Fruit fly (Drosophila melanogaster) whole organism, embryonic: ENCODE results near the gene Ythdf.

ENCODE experiments used
- CG1024 ChIP-seq: fragments of 200-800 bp; sonication (Bioruptor generic); IDR thresholded peaks from 2 replicates; pipeline ENCODE4 v1.3.6; 2022; ENCODE audit warnings: missing biosample characterization, missing genetic modification characterization
- CG11085 ChIP-seq: fragments of 200-800 bp; sonication (Bioruptor generic); IDR thresholded peaks from 2 replicates; pipeline ENCODE4 v1.3.6; 2022; ENCODE audit warnings: missing biosample characterization, missing genetic modification characterization
- CG11247 ChIP-seq: fragments of 200-800 bp; sonication (Bioruptor generic); IDR thresholded peaks from 2 replicates; pipeline ENCODE4 v1.3.6; 2022; ENCODE audit warnings: missing biosample characterization, missing genetic modification characterization
- CG12155 ChIP-seq: fragments of 200-800 bp; sonication (Bioruptor generic); optimal IDR thresholded peaks from 3 replicates; lab custom pipeline; 2016; ENCODE audit warnings: missing biosample characterization, missing genetic modification characterization
- CG13123 ChIP-seq: fragments of 200-800 bp; sonication (Bioruptor generic); optimal IDR thresholded peaks from 2 replicates; lab custom pipeline; 2016; ENCODE audit warnings: missing biosample characterization, missing genetic modification characterization
- CG13287 ChIP-seq: fragments of 200-800 bp; sonication (Bioruptor generic); IDR thresholded peaks from 2 replicates; pipeline ENCODE4 v1.3.6; 2022; ENCODE audit warnings: missing biosample characterization, missing genetic modification characterization; ENCODE audit not compliant: partially characterized antibody
- CG14710 ChIP-seq: fragments of 200-800 bp; sonication (Bioruptor generic); optimal IDR thresholded peaks from 3 replicates; lab custom pipeline; 2019; ENCODE audit warnings: missing biosample characterization, mild to moderate bottlenecking, missing genetic modification characterization, moderate library complexity
- CG16815 ChIP-seq: fragments of 200-800 bp; sonication (Bioruptor generic); optimal IDR thresholded peaks from 3 replicates; lab custom pipeline; 2017; ENCODE audit warnings: missing biosample characterization, mild to moderate bottlenecking, missing genetic modification characterization
- CG30020 ChIP-seq: fragments of 200-800 bp; optimal IDR thresholded peaks from 2 replicates; lab custom pipeline; 2019; ENCODE audit warnings: missing biosample characterization, mild to moderate bottlenecking, missing genetic modification characterization, moderate library complexity
- CG3065 ChIP-seq: fragments of 200-800 bp; sonication (Bioruptor generic); optimal IDR thresholded peaks from 2 replicates; lab custom pipeline; 2016; ENCODE audit warnings: missing biosample characterization, missing genetic modification characterization
- CG31388 ChIP-seq: fragments of 200-800 bp; sonication (Bioruptor generic); optimal IDR thresholded peaks from 2 replicates; lab custom pipeline; 2016; ENCODE audit warnings: missing biosample characterization, missing genetic modification characterization
- CG3995 ChIP-seq: fragments of 200-800 bp; sonication (Bioruptor generic); optimal IDR thresholded peaks from 3 replicates; lab custom pipeline; 2016; ENCODE audit warnings: missing biosample characterization, missing genetic modification characterization
- CG7372 ChIP-seq: fragments of 200-800 bp; sonication (Bioruptor generic); IDR thresholded peaks from 2 replicates; pipeline ENCODE4 v1.3.6; 2022; ENCODE audit warnings: missing biosample characterization, missing genetic modification characterization
- CG8478 ChIP-seq: fragments of >200 bp; optimal IDR thresholded peaks from 2 replicates; lab custom pipeline; 2018
- CG9932 ChIP-seq: fragments of 200-800 bp; sonication (Bioruptor generic); IDR thresholded peaks from 2 replicates; pipeline ENCODE4 v1.3.6; 2022; ENCODE audit warnings: missing biosample characterization, missing genetic modification characterization
- D ChIP-seq, 2 experiments: fragments of 200-800 bp in 1 of 2; fragments of >200 bp in 1 of 2; sonication (Bioruptor generic) in 1 of 2; optimal IDR thresholded peaks; 2 replicates in 1 of 2; 3 replicates in 1 of 2; lab custom pipeline; 2017; ENCODE audit warnings: mild to moderate bottlenecking in 1 of 2, missing biosample characterization in 1 of 2, missing genetic modification characterization in 1 of 2, missing genetic modification reagents in 1 of 2
- Dip2 ChIP-seq: fragments of 200-800 bp; sonication (Bioruptor generic); IDR thresholded peaks from 2 replicates; pipeline ENCODE4 v1.3.6; 2022; ENCODE audit warnings: missing biosample characterization, missing genetic modification characterization
- E2f2 ChIP-seq: fragments of 200-800 bp; sonication (Bioruptor generic); IDR thresholded peaks from 2 replicates; pipeline ENCODE4 v1.3.6; 2022; ENCODE audit warnings: missing biosample characterization, missing genetic modification characterization
- Hand ChIP-seq: fragments of 200-800 bp; sonication (Bioruptor generic); optimal IDR thresholded peaks from 2 replicates; lab custom pipeline; 2017; ENCODE audit warnings: mild to moderate bottlenecking, missing biosample characterization, missing genetic modification reagents, missing genetic modification characterization
- Hr3 ChIP-seq: fragments of 200-800 bp; sonication (Bioruptor generic); optimal IDR thresholded peaks from 3 replicates; lab custom pipeline; 2016; ENCODE audit warnings: missing biosample characterization, missing genetic modification characterization
- Hr78 ChIP-seq, 2 experiments: fragments of 200-800 bp in 1 of 2; fragments of >200 bp in 1 of 2; sonication (Bioruptor generic) in 1 of 2; optimal IDR thresholded peaks; 2 replicates each; lab custom pipeline; 2017 to 2019; ENCODE audit warnings: missing biosample characterization in 2 of 2, missing genetic modification characterization in 2 of 2, mild to moderate bottlenecking in 1 of 2, moderate library complexity in 1 of 2
- MBD-R2 ChIP-seq: fragments of 200-800 bp; sonication (Bioruptor generic); IDR thresholded peaks from 2 replicates; pipeline ENCODE4 v1.3.6; 2022; ENCODE audit warnings: missing biosample characterization, missing genetic modification characterization
- Nf-YA ChIP-seq: fragments of 200-800 bp; sonication (Bioruptor generic); IDR thresholded peaks from 2 replicates; pipeline ENCODE4 v1.3.6; 2022; ENCODE audit warnings: missing biosample characterization, missing genetic modification characterization
- Pdp1 ChIP-seq, 2 experiments: fragments of 200-800 bp; sonication (Bioruptor generic); optimal IDR thresholded peaks; 3 replicates each; lab custom pipeline; 2016; ENCODE audit warnings: missing biosample characterization in 2 of 2, missing genetic modification characterization in 2 of 2, mild to moderate bottlenecking in 1 of 2, moderate library complexity in 1 of 2
- Taf1 ChIP-seq: fragments of 200-800 bp; sonication (Bioruptor generic); IDR thresholded peaks from 2 replicates; pipeline ENCODE4 v1.3.6; 2022; ENCODE audit warnings: missing biosample characterization, missing genetic modification characterization
- YL-1 ChIP-seq: fragments of 200-800 bp; sonication (Bioruptor generic); optimal IDR thresholded peaks from 3 replicates; lab custom pipeline; 2017; ENCODE audit warnings: missing biosample characterization, mild to moderate bottlenecking, missing genetic modification characterization
- al ChIP-seq: fragments of 200-800 bp; sonication (Bioruptor generic); IDR thresholded peaks from 2 replicates; pipeline ENCODE4 v1.3.6; 2022; ENCODE audit warnings: missing biosample characterization, missing genetic modification characterization
- bbx ChIP-seq: fragments of 200-800 bp; sonication (Bioruptor generic); IDR thresholded peaks from 2 replicates; pipeline ENCODE4 v1.3.6; 2022; ENCODE audit warnings: missing biosample characterization, missing genetic modification characterization; ENCODE audit not compliant: partially characterized antibody
- dysf ChIP-seq: fragments of 200-800 bp; sonication (Bioruptor generic); IDR thresholded peaks from 3 replicates; pipeline ENCODE4 v1.3.6; 2022; ENCODE audit warnings: missing biosample characterization, missing genetic modification characterization
- ftz-f1 ChIP-seq: fragments of 200-800 bp; sonication (Bioruptor generic); optimal IDR thresholded peaks from 2 replicates; lab custom pipeline; 2016; ENCODE audit warnings: missing biosample characterization, missing genetic modification characterization
- gfzf ChIP-seq: fragments of 200-800 bp; sonication (Bioruptor generic); optimal IDR thresholded peaks from 2 replicates; lab custom pipeline; 2016; ENCODE audit warnings: missing biosample characterization, mild to moderate bottlenecking, missing genetic modification characterization, moderate library complexity
- grau ChIP-seq: fragments of 200-800 bp; optimal IDR thresholded peaks from 3 replicates; lab custom pipeline; 2019; ENCODE audit warnings: missing biosample characterization, mild to moderate bottlenecking, missing genetic modification characterization, moderate library complexity
- hkb ChIP-seq, 2 experiments: fragments of 200-800 bp in 1 of 2; fragments of >200 bp in 1 of 2; sonication (Bioruptor generic) in 1 of 2; IDR thresholded peaks in 1 of 2; optimal IDR thresholded peaks in 1 of 2; 2 replicates each; pipeline versions ENCODE4 v1.3.6 to Lab custom; 2017 to 2022; ENCODE audit warnings: missing biosample characterization in 1 of 2, missing genetic modification characterization in 1 of 2
- hth ChIP-seq: fragments of >200 bp; optimal IDR thresholded peaks from 2 replicates; lab custom pipeline; 2017; ENCODE audit warnings: inconsistent platforms
- jigr1 ChIP-seq: fragments of 200-800 bp; sonication (Bioruptor generic); IDR thresholded peaks from 3 replicates; pipeline ENCODE4 v1.3.6; 2022; ENCODE audit warnings: missing biosample characterization, missing genetic modification characterization
- kay ChIP-seq: fragments of 200-800 bp; sonication (Bioruptor generic); optimal IDR thresholded peaks from 2 replicates; lab custom pipeline; 2016; ENCODE audit warnings: missing biosample characterization, missing genetic modification characterization
- lov ChIP-seq, 2 experiments: fragments of 200-800 bp in 1 of 2; fragments of >200 bp in 1 of 2; sonication (Bioruptor generic) in 1 of 2; IDR thresholded peaks in 1 of 2; optimal IDR thresholded peaks in 1 of 2; 2 replicates in 1 of 2; 3 replicates in 1 of 2; pipeline versions ENCODE4 v1.3.6 to Lab custom; 2017 to 2022; ENCODE audit warnings: missing biosample characterization in 1 of 2, missing genetic modification characterization in 1 of 2
- rib ChIP-seq: fragments of 200-800 bp; sonication (Bioruptor generic); IDR thresholded peaks from 2 replicates; pipeline ENCODE4 v1.3.6; 2022; ENCODE audit warnings: missing biosample characterization, missing genetic modification characterization
- ro ChIP-seq: fragments of 200-800 bp; sonication (Bioruptor generic); IDR thresholded peaks from 2 replicates; pipeline ENCODE4 v1.3.6; 2022; ENCODE audit warnings: missing biosample characterization, missing genetic modification characterization
- row ChIP-seq: fragments of 200-800 bp; sonication (Bioruptor generic); IDR thresholded peaks from 3 replicates; pipeline ENCODE4 v1.3.6; 2022; ENCODE audit warnings: missing biosample characterization, missing genetic modification characterization
- run ChIP-seq: fragments of 200-800 bp; sonication (Bioruptor generic); optimal IDR thresholded peaks from 3 replicates; lab custom pipeline; 2018; ENCODE audit warnings: missing biosample characterization, mild to moderate bottlenecking, missing genetic modification characterization
- salm ChIP-seq: fragments of 200-800 bp; sonication (Bioruptor generic); optimal IDR thresholded peaks from 2 replicates; lab custom pipeline; 2018; ENCODE audit warnings: missing biosample characterization, mild to moderate bottlenecking, missing genetic modification characterization
- sc ChIP-seq, 3 experiments: fragments of >200 bp in 2 of 3; fragments of 200-800 bp in 1 of 3; sonication (Bioruptor generic) in 1 of 3; optimal IDR thresholded peaks; 2 replicates in 2 of 3; 3 replicates in 1 of 3; lab custom pipeline; 2017; ENCODE audit warnings: mild to moderate bottlenecking in 1 of 3, missing biosample characterization in 1 of 3, missing genetic modification characterization in 1 of 3, missing genetic modification reagents in 1 of 3
- seq ChIP-seq: fragments of 200-800 bp; sonication (Bioruptor generic); IDR thresholded peaks from 2 replicates; pipeline ENCODE4 v1.3.6; 2022; ENCODE audit warnings: missing biosample characterization, missing genetic modification characterization
- sim ChIP-seq: fragments of 200-800 bp; sonication (Bioruptor generic); IDR thresholded peaks from 2 replicates; pipeline ENCODE4 v1.3.6; 2022; ENCODE audit warnings: missing biosample characterization, missing genetic modification characterization
- stwl ChIP-seq: fragments of 200-800 bp; sonication (Bioruptor generic); optimal IDR thresholded peaks from 3 replicates; lab custom pipeline; 2018; ENCODE audit warnings: missing biosample characterization, mild to moderate bottlenecking, missing genetic modification characterization, moderate library complexity
- tup ChIP-seq: fragments of 200-800 bp; sonication (Bioruptor generic); optimal IDR thresholded peaks from 2 replicates; lab custom pipeline; 2016; ENCODE audit warnings: missing biosample characterization, mild to moderate bottlenecking, missing genetic modification characterization, moderate library complexity
- zf30C ChIP-seq: fragments of 200-800 bp; sonication (Bioruptor generic); optimal IDR thresholded peaks from 3 replicates; lab custom pipeline; 2018; ENCODE audit warnings: missing biosample characterization, mild to moderate bottlenecking, missing genetic modification characterization

Ythdf gene

dm6 chr3R:25064907-25065841, 26.1 kb upstream of the Ythdf start, which contains the start of the genes veli and PQBP1 (continued):
- TF ChIP-seq CG11085 (GFP tag; lab: Robert Waterston, UW) (no peak), jigr1 (no peak), ro (GFP tag; lab: Robert Waterston, UW) (no peak), grau (no peak), CG7372 (no peak), CG16815 (GFP tag; lab: Kevin White, UChicago) (no peak), Taf1 (GFP tag; lab: Robert Waterston, UW) (no peak), CG31388 (GFP tag; lab: Kevin White, UChicago) (no peak), rib (GFP tag; lab: Robert Waterston, UW) (no peak), CG3065 (GFP tag; lab: Kevin White, UChicago) (no peak), al (no peak), CG12155 (GFP tag; lab: Kevin White, UChicago) (no peak), CG14710 (peak; percentile 50), sc (optimal IDR thresholded peaks at IDR 0.05; lab: Kevin White, UChicago) (no peak), sc (GFP tag; optimal IDR thresholded peaks at IDR 0.05; lab: Kevin White, UChicago) (no peak), gfzf (GFP tag; lab: Kevin White, UChicago) (peak; percentile 52), sim (no peak), CG13287 (GFP tag; lab: Robert Waterston, UW) (peak; percentile 30; the same call in 1 of the 2 replicates), dysf (no peak), Hr3 (no peak), run (tag; lab: Kevin White, UChicago) (no peak), E2f2 (no peak), Hr78 (GFP tag; optimal IDR thresholded peaks at IDR 0.05; lab: Kevin White, UChicago) (no peak), MBD-R2 (GFP tag; lab: Robert Waterston, UW) (peak; percentile 41), CG1024 (GFP tag; lab: Robert Waterston, UW) (no peak), tup (no peak), CG3995 (GFP tag; lab: Kevin White, UChicago) (no peak), salm (no peak), stwl (peak; percentile 36), CG30020 (tag; lab: Kevin White, UChicago) (peak; percentile 50), seq (no peak), Nf-YA (GFP tag; lab: Robert Waterston, UW) (no peak), Dip2 (GFP tag; lab: Robert Waterston, UW) (no peak), D (optimal IDR thresholded peaks at IDR 0.05; lab: Kevin White, UChicago) (no peak), D (GFP tag; optimal IDR thresholded peaks at IDR 0.05; lab: Kevin White, UChicago) (no peak), YL-1 (GFP tag; lab: Kevin White, UChicago) (peak; percentile 12), ftz-f1 (GFP tag; lab: Kevin White, UChicago) (no peak), kay (GFP tag; lab: Kevin White, UChicago) (no peak), hth (lab: Kevin White, UChicago) (no peak), lov (optimal IDR thresholded peaks at IDR 0.05; lab: Kevin White, UChicago) (no peak), lov (GFP tag; IDR thresholded peaks at IDR 0.05; lab: Robert Waterston, UW) (no peak), CG8478 (no peak), zf30C (GFP tag; lab: Kevin White, UChicago) (no peak), hkb (optimal IDR thresholded peaks at IDR 0.05; lab: Kevin White, UChicago) (no peak), hkb (GFP tag; IDR thresholded peaks at IDR 0.05; lab: Robert Waterston, UW) (no peak), bbx (GFP tag; lab: Robert Waterston, UW) (peak; percentile 17; the same call in 1 of the 2 replicates), CG11247 (GFP tag; lab: Robert Waterston, UW) (no peak), CG13123 (GFP tag; lab: Kevin White, UChicago) (no peak), Pdp1 (GFP tag; optimal IDR thresholded peaks at IDR 0.05; lab: Kevin White, UChicago) (no peak), Hand (GFP tag; lab: Kevin White, UChicago) (no peak), row (GFP tag; lab: Robert Waterston, UW) (peak; percentile 73), CG9932 (no peak)
